Fruit fly (Drosophila melanogaster) whole organism, wandering third instar larva: ENCODE results near the gene CG15546.

Experiments
- Hr78 ChIP-seq: fragments of >200 bp; optimal IDR thresholded peaks from 2 replicates; lab custom pipeline; 2017; ENCODE audit warnings: missing biosample characterization, missing genetic modification characterization
- Jra ChIP-seq: sonication (Bioruptor generic); optimal IDR thresholded peaks from 2 replicates; lab custom pipeline; 2016; ENCODE audit warnings: missing biosample characterization, missing genetic modification characterization
- Sp1 ChIP-seq: fragments of 200-800 bp; sonication (Bioruptor generic); optimal IDR thresholded peaks from 3 replicates; lab custom pipeline; 2019; ENCODE audit warnings: missing biosample characterization, mild to moderate bottlenecking, missing genetic modification characterization, moderate library complexity
- br ChIP-seq: fragments of 200-800 bp; sonication (Bioruptor generic); optimal IDR thresholded peaks from 2 replicates; lab custom pipeline; 2016; ENCODE audit warnings: missing biosample characterization, missing genetic modification characterization
- h ChIP-seq: fragments of 200-800 bp; sonication (Bioruptor generic); optimal IDR thresholded peaks from 3 replicates; lab custom pipeline; 2016; ENCODE audit warnings: missing biosample characterization, mild to moderate bottlenecking, missing genetic modification characterization
- jim ChIP-seq: fragments of 175-275, 200-325 bp; sonication (Bioruptor generic); optimal IDR thresholded peaks from 2 replicates; lab custom pipeline; 2016; ENCODE audit warnings: missing biosample characterization, mild to moderate bottlenecking, missing genetic modification characterization
- lola ChIP-seq: fragments of >200 bp; optimal IDR thresholded peaks from 2 replicates; lab custom pipeline; 2017; ENCODE audit warnings: missing biosample characterization, missing genetic modification characterization
- pan ChIP-seq: fragments of >200 bp; optimal IDR thresholded peaks from 2 replicates; lab custom pipeline; 2017
- psq ChIP-seq: fragments of 200-800 bp; sonication (Bioruptor generic); optimal IDR thresholded peaks from 3 replicates; lab custom pipeline; 2017; ENCODE audit warnings: missing biosample characterization, mild to moderate bottlenecking, missing genetic modification characterization, moderate library complexity
- usp ChIP-seq: fragments of >200 bp; optimal IDR thresholded peaks from 2 replicates; lab custom pipeline; 2017; ENCODE audit warnings: missing biosample characterization, missing genetic modification characterization

dm6 chr3R:30840741-30841140 lies 35.2 kb downstream of the CG15546 start:
- no peak for TF ChIP-seq psq (GFP tag; lab: Kevin White, UChicago)
- TF ChIP-seq Hr78 (GFP tag; lab: Kevin White, UChicago), result no peak
- no peak for TF ChIP-seq pan (lab: Kevin White, UChicago)
- TF ChIP-seq usp (GFP tag; lab: Kevin White, UChicago), result no peak
- no peak for TF ChIP-seq h
- no peak for TF ChIP-seq Jra (GFP tag; lab: Kevin White, UChicago)
- no peak for TF ChIP-seq jim (GFP tag; lab: Kevin White, UChicago)
- TF ChIP-seq lola (GFP tag; lab: Kevin White, UChicago), result no peak
- no peak for TF ChIP-seq br (GFP tag; lab: Kevin White, UChicago)
- no peak for TF ChIP-seq Sp1 (GFP tag; lab: Kevin White, UChicago)
